Fruit fly (Drosophila melanogaster): ENCODE measurements around the gene CG31975.

The CG31975 gene

dm6 chr2L:136747-137709 is 3.8 kb downstream of the CG31975 start (continued):
- TF ChIP-seq trem (tag; optimal IDR thresholded peaks at IDR 0.05) (no peak), CG6813 (GFP tag; optimal IDR thresholded peaks at IDR 0.05) (no peak), CG16863 (GFP tag; optimal IDR thresholded peaks at IDR 0.05) (no peak), CG31224 (GFP tag; IDR thresholded peaks at IDR 0.05) (no peak), CG12104 (GFP tag; optimal IDR thresholded peaks at IDR 0.05) (no peak), HHEX (GFP tag; optimal IDR thresholded peaks at IDR 0.05) (no peak), CG4820 (GFP tag; optimal IDR thresholded peaks at IDR 0.05) (no peak), nerfin-1 (tag; optimal IDR thresholded peaks at IDR 0.05) (no peak), usp (GFP tag; optimal IDR thresholded peaks at IDR 0.05) (no peak), ab (GFP tag; optimal IDR thresholded peaks at IDR 0.05) (no peak), Xbp1 (GFP tag; optimal IDR thresholded peaks at IDR 0.05) (no peak), al (GFP tag; IDR thresholded peaks at IDR 0.05) (no peak), sug (tag; optimal IDR thresholded peaks at IDR 0.05) (peak; percentile 69), CG34376 (GFP tag; optimal IDR thresholded peaks at IDR 0.05) (peak; percentile 74), ken (GFP tag; IDR thresholded peaks at IDR 0.05) (no peak), HLH3B (GFP tag; IDR thresholded peaks at IDR 0.05) (no peak), Dip2 (GFP tag; IDR thresholded peaks at IDR 0.05) (no peak), so (GFP tag; IDR thresholded peaks at IDR 0.05) (0 out of 3 replicates have a peak, but pooled peaks have one; percentile 58), Trl (optimal IDR thresholded peaks at IDR 0.05) (no peak), Trl (GFP tag; optimal IDR thresholded peaks at IDR 0.05) (no peak), vfl (GFP tag; optimal IDR thresholded peaks at IDR 0.05) (no peak), CG34224 (GFP tag; IDR thresholded peaks at IDR 0.05; ENCODE audit: partially characterized antibody) (no peak), ase (GFP tag; IDR thresholded peaks at IDR 0.05) (no peak), amos (GFP tag; IDR thresholded peaks at IDR 0.05; ENCODE audit: partially characterized antibody) (no peak), CG10565 (GFP tag; optimal IDR thresholded peaks at IDR 0.05) (no peak), Adf1 (GFP tag; IDR thresholded peaks at IDR 0.05) (no peak; the same call in 1 of the 2 replicates), ara (GFP tag; IDR thresholded peaks at IDR 0.05) (no peak), CG10543 (GFP tag; optimal IDR thresholded peaks at IDR 0.05) (peak; percentile 18), CG1024 (GFP tag; IDR thresholded peaks at IDR 0.05) (0 out of 2 replicates have a peak, but pooled peaks have one; percentile 9), Bteb2 (GFP tag; optimal IDR thresholded peaks at IDR 0.05) (no peak), CG11723 (GFP tag; optimal IDR thresholded peaks at IDR 0.05) (no peak), Dref (GFP tag; IDR thresholded peaks at IDR 0.05) (no peak), Nf-YB (GFP tag; optimal IDR thresholded peaks at IDR 0.05) (no peak), Meics (GFP tag; optimal IDR thresholded peaks at IDR 0.05) (no peak), tx (GFP tag; optimal IDR thresholded peaks at IDR 0.05) (no peak), grn (GFP tag; optimal IDR thresholded peaks at IDR 0.05) (peak; percentile 67), CG10209 (GFP tag; optimal IDR thresholded peaks at IDR 0.05) (no peak), CG9932 (GFP tag; IDR thresholded peaks at IDR 0.05) (no peak), CG18764 (GFP tag; optimal IDR thresholded peaks at IDR 0.05) (no peak), wor (GFP tag; IDR thresholded peaks at IDR 0.05) (no peak), CG2202 (tag; optimal IDR thresholded peaks at IDR 0.05) (no peak), CG12155 (GFP tag; optimal IDR thresholded peaks at IDR 0.05) (no peak), CG2129 (GFP tag; IDR thresholded peaks at IDR 0.05; ENCODE audit: partially characterized antibody) (no peak), Lhr (GFP tag; optimal IDR thresholded peaks at IDR 0.05) (no peak), CG8765 (GFP tag; IDR thresholded peaks at IDR 0.05) (no peak), NfI (GFP tag; optimal IDR thresholded peaks at IDR 0.05) (no peak), rib (GFP tag; IDR thresholded peaks at IDR 0.05) (no peak), CG5953 (GFP tag; IDR thresholded peaks at IDR 0.05) (0 out of 2 replicates have a peak, but pooled peaks have one; percentile 22), CG12769 (tag; optimal IDR thresholded peaks at IDR 0.05) (peak; percentile 81), H15 (GFP tag; IDR thresholded peaks at IDR 0.05) (no peak)
